Worm (Caenorhabditis elegans): Measurements from ENCODE around the gene B0280.2.

ce11 chrIII:7122860-7123259 is 1.6 kb upstream of the B0280.2 start, which contains the start of the genes B0280.9 and rpia-1:
- TF ChIP-seq lin-39 (tag; optimal IDR thresholded peaks at IDR 0.05) = no peak
- TF ChIP-seq unc-39 (tag; optimal IDR thresholded peaks at IDR 0.05) = no peak
- TF ChIP-seq lsy-2 (tag; optimal IDR thresholded peaks at IDR 0.05) = peak; percentile 81 to 95
- TF ChIP-seq ztf-4 (tag; optimal IDR thresholded peaks at IDR 0.05) = no peak

Measured in whole organism, L2 larva.